Worm (Caenorhabditis elegans) whole organism, L2 larva: ENCODE data around the gene npr-21.
A peak's percentile ranks its signal among the peaks of the same experiment; 100 is the strongest.

Source experiments
- C34F6.9 ChIP-seq: fragments of 150-350 bp; optimal IDR thresholded peaks from 2 replicates; lab custom pipeline; 2014; ENCODE audit warnings: missing biosample characterization, missing genetic modification characterization
- ZK546.5 ChIP-seq: sonication (generic microtip); optimal IDR thresholded peaks from 2 replicates; lab custom pipeline; 2017; ENCODE audit warnings: missing biosample characterization, missing genetic modification characterization
- blmp-1 ChIP-seq: sonication (generic microtip); optimal IDR thresholded peaks from 2 replicates; lab custom pipeline; 2017; ENCODE audit warnings: missing genetic modification characterization, mild to moderate bottlenecking, missing compliant biosample characterization, antibody characterized with exemption, moderate library complexity; ENCODE audit not compliant: insufficient read depth
- ceh-16 ChIP-seq: fragments of 150-350 bp; optimal IDR thresholded peaks from 2 replicates; lab custom pipeline; 2014; ENCODE audit warnings: missing biosample characterization, missing genetic modification characterization
- crh-2 ChIP-seq: sonication (generic microtip); optimal IDR thresholded peaks from 2 replicates; lab custom pipeline; 2017; ENCODE audit warnings: missing biosample characterization, missing genetic modification characterization
- dmd-4 ChIP-seq: sonication (generic microtip); optimal IDR thresholded peaks from 2 replicates; lab custom pipeline; 2017; ENCODE audit warnings: missing biosample characterization, missing genetic modification characterization
- egl-27 ChIP-seq: sonication (generic microtip); optimal IDR thresholded peaks from 3 replicates; lab custom pipeline; 2017; ENCODE audit warnings: missing biosample characterization, missing genetic modification reagents, missing genetic modification characterization
- elt-3 ChIP-seq: sonication (generic microtip); optimal IDR thresholded peaks from 2 replicates; lab custom pipeline; 2017; ENCODE audit warnings: missing biosample characterization, missing genetic modification characterization
- fos-1 ChIP-seq: fragments of 150-350 bp; optimal IDR thresholded peaks from 2 replicates; lab custom pipeline; 2014; ENCODE audit warnings: missing biosample characterization, missing genetic modification characterization
- gmeb-1 ChIP-seq: fragments of 150-350 bp; optimal IDR thresholded peaks from 2 replicates; lab custom pipeline; 2014; ENCODE audit warnings: missing biosample characterization, missing genetic modification characterization
- lin-11 ChIP-seq: fragments of 150-350 bp; sonication (generic microtip); optimal IDR thresholded peaks from 2 replicates; lab custom pipeline; 2014; ENCODE audit warnings: missing biosample characterization, missing genetic modification characterization, inconsistent platforms, mixed read lengths
- lin-13 ChIP-seq: fragments of 150-350 bp; optimal IDR thresholded peaks from 2 replicates; lab custom pipeline; 2014; ENCODE audit warnings: missing biosample characterization, missing genetic modification reagents, missing genetic modification characterization
- lin-39 ChIP-seq: fragments of 150-350 bp; optimal IDR thresholded peaks from 2 replicates; lab custom pipeline; 2014; ENCODE audit warnings: missing biosample characterization, missing genetic modification reagents, missing genetic modification characterization
- lsy-2 ChIP-seq, 2 experiments: fragments of 150-350 bp in 1 of 2; sonication (generic microtip) in 1 of 2; optimal IDR thresholded peaks; 2 replicates each; lab custom pipeline; 2014 to 2017; ENCODE audit warnings: missing biosample characterization in 2 of 2, missing genetic modification characterization in 2 of 2
- mdl-1 ChIP-seq, 2 experiments: fragments of 150-350 bp in 1 of 2; sonication (generic microtip) in 1 of 2; optimal IDR thresholded peaks; 2 replicates each; lab custom pipeline; 2017; ENCODE audit warnings: missing biosample characterization in 2 of 2, missing genetic modification characterization in 2 of 2
- nhr-10 ChIP-seq: sonication (generic microtip); optimal IDR thresholded peaks from 2 replicates; lab custom pipeline; 2017; ENCODE audit warnings: missing biosample characterization, missing genetic modification characterization
- nhr-11 ChIP-seq: fragments of 150-350 bp; optimal IDR thresholded peaks from 2 replicates; lab custom pipeline; 2014; ENCODE audit warnings: missing biosample characterization, missing genetic modification characterization
- nhr-23 ChIP-seq: fragments of 150-350 bp; optimal IDR thresholded peaks from 2 replicates; lab custom pipeline; 2014; ENCODE audit warnings: missing biosample characterization, missing genetic modification reagents, missing genetic modification characterization
- nhr-237 ChIP-seq: fragments of 150-350 bp; optimal IDR thresholded peaks from 2 replicates; lab custom pipeline; 2014; ENCODE audit warnings: missing biosample characterization, missing genetic modification characterization
- nhr-77 ChIP-seq: fragments of 150-350 bp; optimal IDR thresholded peaks from 2 replicates; lab custom pipeline; 2014; ENCODE audit warnings: missing biosample characterization, missing genetic modification characterization
- peb-1 ChIP-seq: fragments of 150-350 bp; optimal IDR thresholded peaks from 2 replicates; lab custom pipeline; 2014; ENCODE audit warnings: missing biosample characterization, missing genetic modification characterization
- sem-4 ChIP-seq: fragments of 150-350 bp; optimal IDR thresholded peaks from 2 replicates; lab custom pipeline; 2014; ENCODE audit warnings: missing biosample characterization, missing genetic modification reagents, missing genetic modification characterization
- skn-1 ChIP-seq: sonication (generic microtip); optimal IDR thresholded peaks from 2 replicates; lab custom pipeline; 2017; ENCODE audit warnings: missing biosample characterization, missing genetic modification characterization
- sma-9 ChIP-seq, 2 experiments: fragments of 150-350 bp in 1 of 2; sonication (generic microtip) in 1 of 2; optimal IDR thresholded peaks; 2 replicates each; lab custom pipeline; 2014 to 2016; ENCODE audit warnings: missing genetic modification characterization in 2 of 2, mild to moderate bottlenecking in 1 of 2, missing biosample characterization in 1 of 2, missing compliant biosample characterization in 1 of 2, missing genetic modification reagents in 1 of 2, moderate library complexity in 1 of 2
- snpc-4 ChIP-seq: fragments of 150-350 bp; optimal IDR thresholded peaks from 2 replicates; lab custom pipeline; 2014; ENCODE audit warnings: missing biosample characterization, missing genetic modification characterization
- unc-55 ChIP-seq: fragments of 150-350 bp; sonication (generic microtip); optimal IDR thresholded peaks from 3 replicates; lab custom pipeline; 2014; ENCODE audit warnings: missing biosample characterization, missing genetic modification reagents, missing genetic modification characterization
- unc-62 ChIP-seq: fragments of 150-350 bp; optimal IDR thresholded peaks from 2 replicates; lab custom pipeline; 2014; ENCODE audit warnings: missing biosample characterization, missing genetic modification reagents, missing genetic modification characterization
- zag-1 ChIP-seq: fragments of 150-350 bp; optimal IDR thresholded peaks from 2 replicates; lab custom pipeline; 2014; ENCODE audit warnings: missing biosample characterization, missing genetic modification characterization
- ztf-1 ChIP-seq: fragments of 200-800 bp; sonication (Bioruptor generic); conservative IDR thresholded peaks from 2 replicates; pipeline ENCODE4 v1.3.6; 2022; ENCODE audit warnings: missing genetic modification characterization, missing compliant biosample characterization
- ztf-11 ChIP-seq: sonication (generic microtip); optimal IDR thresholded peaks from 2 replicates; lab custom pipeline; 2017; ENCODE audit warnings: missing biosample characterization, missing genetic modification characterization

npr-21 gene

ce11 chrX:17157868-17158267 lies at the start of gene npr-21:
Gene npr-21 (minus strand): TSS chrX:17157968.
- TF ChIP-seq blmp-1 (tag; lab: Kevin White, UChicago): no peak
- no peak for TF ChIP-seq lsy-2 (tag; optimal IDR thresholded peaks at IDR 0.05; lab: Kevin White, UChicago)
- no peak for TF ChIP-seq nhr-77 (tag; lab: Kevin White, UChicago)
- TF ChIP-seq, all 48 proteins: peak for 0

- TF ChIP-seq egl-27 (tag; lab: Kevin White, UChicago): no peak
- TF ChIP-seq nhr-77 (tag; lab: Kevin White, UChicago): no peak
- no peak for TF ChIP-seq lin-11 (tag; lab: Kevin White, UChicago)
- no peak for TF ChIP-seq ztf-1
- no peak for TF ChIP-seq ztf-11 (tag; lab: Kevin White, UChicago)
- TF ChIP-seq crh-2 (tag; lab: Kevin White, UChicago): peak; percentile 9
- TF ChIP-seq fos-1 (tag; lab: Kevin White, UChicago): peak; percentile 83
- TF ChIP-seq snpc-4 (tag; lab: Kevin White, UChicago): no peak
- TF ChIP-seq C34F6.9 (tag; lab: Kevin White, UChicago): no peak
- TF ChIP-seq, all 48 proteins: peak for 2
Measured at ce11 chrX:17205853-17206252, 48.1 kb upstream of the npr-21 start.

ce11 chrX:17203399-17203798 lies 45.6 kb upstream of the npr-21 start:
- no peak for TF ChIP-seq lin-39 (tag; lab: Kevin White, UChicago)
- no peak for TF ChIP-seq zag-1 (tag; lab: Kevin White, UChicago)
- no peak for TF ChIP-seq mdl-1 (tag; optimal IDR thresholded peaks at IDR 0.05; lab: Kevin White, UChicago)
- TF ChIP-seq egl-27 (tag; lab: Kevin White, UChicago): no peak
- no peak for TF ChIP-seq gmeb-1 (tag; lab: Kevin White, UChicago)
- no peak for TF ChIP-seq unc-62
- TF ChIP-seq blmp-1 (tag; lab: Kevin White, UChicago): no peak
- no peak for TF ChIP-seq ceh-16 (tag; lab: Kevin White, UChicago)
- TF ChIP-seq nhr-11 (tag; lab: Kevin White, UChicago): no peak
- TF ChIP-seq lsy-2 (tag; optimal IDR thresholded peaks at IDR 0.05; lab: Kevin White, UChicago): no peak
- TF ChIP-seq peb-1 (tag; lab: Kevin White, UChicago): no peak
- no peak for TF ChIP-seq elt-3 (tag; lab: Kevin White, UChicago)
- TF ChIP-seq lin-13 (GFP tag; lab: Kevin White, UChicago): no peak
- no peak for TF ChIP-seq fos-1 (tag; lab: Kevin White, UChicago)
- no peak for TF ChIP-seq unc-55 (GFP tag; lab: Kevin White, UChicago)
- TF ChIP-seq nhr-237 (tag; lab: Kevin White, UChicago): no peak

ce11 chrX:17197824-17198223 lies 40.1 kb upstream of the npr-21 start:
- TF ChIP-seq fos-1 (tag; lab: Kevin White, UChicago) (peak; percentile 45), ZK546.5 (tag; lab: Kevin White, UChicago) (no peak), nhr-10 (no peak)

- TF ChIP-seq snpc-4 (tag; lab: Kevin White, UChicago) (no peak), fos-1 (tag; lab: Kevin White, UChicago) (peak; percentile 82), nhr-77 (tag; lab: Kevin White, UChicago) (no peak), crh-2 (tag; lab: Kevin White, UChicago) (peak; percentile 12), sem-4 (tag; lab: Kevin White, UChicago) (no peak), dmd-4 (tag; lab: Kevin White, UChicago) (no peak), skn-1 (tag; lab: Kevin White, UChicago) (peak; percentile 73), mdl-1 (tag; optimal IDR thresholded peaks at IDR 0.05; lab: Kevin White, UChicago) (no peak), nhr-23 (no peak)
Measured at ce11 chrX:17195080-17195479, 37.3 kb upstream of the npr-21 start, which contains the start of gene B0302.5. Gene B0302.5 (minus strand): TSS chrX:17195137.

ce11 chrX:17185696-17186430 lies 28.1 kb upstream of the npr-21 start, which contains the start of gene sid-3:
Gene sid-3 (plus strand): TSS chrX:17186380.
- TF ChIP-seq fos-1 (tag; lab: Kevin White, UChicago): peak; percentile 64
- no peak for TF ChIP-seq sma-9 (GFP tag; optimal IDR thresholded peaks at IDR 0.05; lab: Kevin White, UChicago)
- TF ChIP-seq sma-9 (tag; optimal IDR thresholded peaks at IDR 0.05; lab: Kevin White, UChicago): no peak
- TF ChIP-seq dmd-4 (tag; lab: Kevin White, UChicago): no peak
